In the genomic region with DNA sequence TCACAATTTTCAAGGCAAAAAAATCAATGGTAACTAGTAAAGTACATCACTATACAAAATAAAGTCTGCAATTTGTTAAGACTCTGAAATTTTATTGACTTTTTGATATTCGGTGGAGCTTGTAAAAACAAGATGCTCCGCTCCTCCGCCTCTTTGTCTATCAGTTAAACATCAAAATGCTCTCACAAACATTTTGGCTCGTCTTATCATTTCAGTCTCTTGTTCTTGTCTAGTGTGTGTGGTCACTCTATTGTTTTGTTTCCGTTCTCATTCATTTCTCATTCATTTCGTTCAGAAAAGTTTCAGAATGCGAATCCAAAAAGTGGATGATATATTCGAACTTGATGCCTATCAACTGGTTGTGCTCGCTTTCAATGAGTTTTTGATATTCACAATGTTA, we compare ENCODE assay signal across 4 worm cellular contexts.
TF ChIP-seq lines count a peak whose summit lies in the region.

TSS of gene Y66D12A.13 (plus strand) at position 301 of the 400 bp plus-strand sequence.

TF ChIP-seq in whole organism, L2 larva, 48 proteins besides CTCF, POLR2A, EP300 and RAD21:
- no peak for TF ChIP-seq lsy-2 (tag; optimal IDR thresholded peaks at IDR 0.05; lab: Kevin White, UChicago)
- TF ChIP-seq fos-1 (tag; optimal IDR thresholded peaks at IDR 0.05; lab: Kevin White, UChicago): peak; percentile 3
- TF ChIP-seq sem-4 (tag; optimal IDR thresholded peaks at IDR 0.05; lab: Kevin White, UChicago): no peak
- TF ChIP-seq unc-62 (GFP tag; optimal IDR thresholded peaks at IDR 0.05; lab: Kevin White, UChicago): no peak
- TF ChIP-seq lin-11 (tag; optimal IDR thresholded peaks at IDR 0.05; lab: Kevin White, UChicago): no peak
- no peak for TF ChIP-seq ZK546.5 (tag; optimal IDR thresholded peaks at IDR 0.05; lab: Kevin White, UChicago)

TF ChIP-seq in whole organism, L3 larva, 47 proteins besides CTCF, POLR2A, EP300 and RAD21:
- peak; percentile 23 for TF ChIP-seq elt-2 (tag; optimal IDR thresholded peaks at IDR 0.05; lab: Kevin White, UChicago)
- no peak for TF ChIP-seq lsy-12 (tag; optimal IDR thresholded peaks at IDR 0.05; lab: Kevin White, UChicago)

TF ChIP-seq in whole organism, L4 larva, 104 proteins besides CTCF, POLR2A, EP300 and RAD21:
- TF ChIP-seq nhr-28 (tag; optimal IDR thresholded peaks at IDR 0.05; lab: Kevin White, UChicago) (peak; percentile 22), madf-9 (GFP tag; conservative IDR thresholded peaks at IDR 0.05; lab: Robert Waterston, UW) (no peak), dve-1 (tag; optimal IDR thresholded peaks at IDR 0.05; lab: Kevin White, UChicago; ENCODE audit: insufficient read depth) (peak; percentile 12), egl-43 (GFP tag; IDR thresholded peaks at IDR 0.05; lab: Robert Waterston, UW) (no peak), lin-39 (tag; optimal IDR thresholded peaks at IDR 0.05; lab: Kevin White, UChicago) (no peak), snpc-4 (tag; optimal IDR thresholded peaks at IDR 0.05; lab: Kevin White, UChicago) (no peak), ztf-11 (tag; optimal IDR thresholded peaks at IDR 0.05; lab: Kevin White, UChicago) (no peak), daf-16 (GFP tag; optimal IDR thresholded peaks at IDR 0.05; lab: Kevin White, UChicago) (no peak), daf-16 (tag; optimal IDR thresholded peaks at IDR 0.05; lab: Kevin White, UChicago) (peak; percentile 57), nhr-77 (tag; optimal IDR thresholded peaks at IDR 0.05; lab: Kevin White, UChicago) (no peak), nhr-42 (GFP tag; IDR thresholded peaks at IDR 0.05; lab: Robert Waterston, UW) (no peak), daf-19 (GFP tag; conservative IDR thresholded peaks at IDR 0.05; lab: Robert Waterston, UW) (no peak), ZK546.5 (tag; optimal IDR thresholded peaks at IDR 0.05; lab: Kevin White, UChicago) (no peak), unc-39 (tag; optimal IDR thresholded peaks at IDR 0.05; lab: Kevin White, UChicago) (no peak), ztf-7 (tag; optimal IDR thresholded peaks at IDR 0.05; lab: Kevin White, UChicago) (no peak), hif-1 (tag; optimal IDR thresholded peaks at IDR 0.05; lab: Kevin White, UChicago) (no peak)

TF ChIP-seq in whole organism, young adult, 124 proteins besides CTCF, POLR2A, EP300 and RAD21:
- TF ChIP-seq D2030.7 (GFP tag; IDR thresholded peaks at IDR 0.05; lab: Robert Waterston, UW) (no peak), bed-2 (GFP tag; IDR thresholded peaks at IDR 0.05; lab: Robert Waterston, UW) (no peak), B0035.1 (tag; optimal IDR thresholded peaks at IDR 0.05; lab: Kevin White, UChicago) (no peak), madf-8 (GFP tag; conservative IDR thresholded peaks at IDR 0.05; lab: Robert Waterston, UW) (no peak), nhr-80 (tag; optimal IDR thresholded peaks at IDR 0.05; lab: Kevin White, UChicago) (peak; percentile 29)
TF ChIP-seq in whole organism, young adult: peak in this region for 1.
